Worm (Caenorhabditis elegans): Measurements from ENCODE around the gene B0334.20.

DNA sequence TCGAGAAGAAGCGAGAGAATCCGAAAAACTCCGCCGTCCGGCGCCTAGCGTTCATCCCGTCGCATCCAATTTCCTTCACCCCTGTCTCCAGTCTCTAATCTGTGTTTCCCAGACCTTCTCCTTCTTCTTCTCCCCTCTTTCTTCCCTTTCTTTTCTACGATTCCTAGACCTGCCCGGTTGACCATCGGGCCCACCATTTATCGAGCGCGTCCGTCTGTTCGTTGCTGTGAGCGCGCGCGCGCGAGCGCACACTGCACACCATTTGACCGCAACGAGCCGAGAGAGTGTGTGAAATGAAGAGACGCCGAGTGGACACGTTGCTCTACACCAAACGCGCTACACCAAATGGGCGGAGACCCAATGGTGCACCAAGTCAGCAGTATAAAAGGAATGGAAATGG is 36.9 kb upstream of the B0334.20 start:
- TF ChIP-seq ama-1 (optimal IDR thresholded peaks at IDR 0.05) (no peak), elt-1 (tag; optimal IDR thresholded peaks at IDR 0.05) (no peak), mml-1 (tag; optimal IDR thresholded peaks at IDR 0.05) (no peak), unc-62 (GFP tag; optimal IDR thresholded peaks at IDR 0.05) (no peak), mdl-1 (tag; optimal IDR thresholded peaks at IDR 0.05) (no peak), aly-2 (tag; optimal IDR thresholded peaks at IDR 0.05) (no peak), fkh-10 (GFP tag; optimal IDR thresholded peaks at IDR 0.05) (no peak), snpc-4 (tag; optimal IDR thresholded peaks at IDR 0.05) (no peak), lin-39 (tag; optimal IDR thresholded peaks at IDR 0.05) (no peak), unc-39 (tag; optimal IDR thresholded peaks at IDR 0.05) (no peak), nhr-43 (tag; optimal IDR thresholded peaks at IDR 0.05; ENCODE audit: poor library complexity, severe bottlenecking) (no peak)
